Fruit fly (Drosophila melanogaster) whole organism: ENCODE results near the gene Fcp3C.

Source experiments
- CG8478 ChIP-seq: fragments of >200 bp; optimal IDR thresholded peaks from 2 replicates; lab custom pipeline; 2018; ENCODE audit warnings: inconsistent platforms
- psq ChIP-seq: fragments of >200 bp; optimal IDR thresholded peaks from 2 replicates; lab custom pipeline; 2017

DNA sequence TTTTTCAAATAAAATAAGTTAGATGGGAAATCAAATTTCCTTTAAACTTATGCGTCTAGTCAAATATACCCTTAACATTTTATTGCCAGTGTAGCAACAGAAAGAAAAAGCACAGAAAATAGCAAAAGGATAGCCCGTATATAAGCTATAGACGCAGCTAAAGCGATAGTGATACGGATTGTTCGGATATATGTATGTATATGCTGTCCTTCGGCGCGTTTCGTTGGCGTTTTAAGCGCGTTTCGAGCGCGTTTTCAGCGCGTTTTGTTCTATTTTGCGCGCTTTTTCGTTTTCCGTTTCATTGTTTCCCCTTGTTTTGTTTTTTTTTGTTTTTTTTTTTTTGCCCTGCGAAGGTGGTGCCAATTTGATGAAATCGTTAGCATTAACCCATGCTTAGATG, 46.7 kb downstream of the Fcp3C start:
- no peak for TF ChIP-seq CG8478 (lab: Kevin White, UChicago)
- no peak for TF ChIP-seq psq
